Fruit fly (Drosophila melanogaster): Measurements from ENCODE around the gene okr.

Gene okr

DNA sequence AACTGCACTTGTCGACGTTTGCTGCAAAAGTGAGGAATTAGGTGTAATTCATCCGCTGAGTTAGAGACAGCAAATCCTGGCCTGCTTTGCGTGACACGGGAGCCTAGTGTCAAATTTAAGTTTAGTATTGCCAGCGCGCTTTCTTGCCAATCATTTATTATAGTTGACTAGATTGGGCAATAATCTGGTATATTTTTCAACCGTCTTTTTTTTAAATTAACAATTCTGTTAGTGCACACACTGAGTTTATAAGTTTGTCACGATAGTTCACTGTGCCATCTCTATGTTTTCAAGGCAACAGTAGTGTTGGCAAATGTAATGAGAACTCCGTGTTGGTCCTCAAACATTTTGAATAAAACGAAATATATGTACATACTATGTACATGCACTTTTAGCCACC lies 15.7 kb downstream of the okr start, which contains the start of the genes CG9641 and CG3165 (continued):
- TF ChIP-seq CG15011 (GFP tag; optimal IDR thresholded peaks at IDR 0.05) (no peak), fd96Cb (tag; optimal IDR thresholded peaks at IDR 0.05) (peak; percentile 74)

DNA sequence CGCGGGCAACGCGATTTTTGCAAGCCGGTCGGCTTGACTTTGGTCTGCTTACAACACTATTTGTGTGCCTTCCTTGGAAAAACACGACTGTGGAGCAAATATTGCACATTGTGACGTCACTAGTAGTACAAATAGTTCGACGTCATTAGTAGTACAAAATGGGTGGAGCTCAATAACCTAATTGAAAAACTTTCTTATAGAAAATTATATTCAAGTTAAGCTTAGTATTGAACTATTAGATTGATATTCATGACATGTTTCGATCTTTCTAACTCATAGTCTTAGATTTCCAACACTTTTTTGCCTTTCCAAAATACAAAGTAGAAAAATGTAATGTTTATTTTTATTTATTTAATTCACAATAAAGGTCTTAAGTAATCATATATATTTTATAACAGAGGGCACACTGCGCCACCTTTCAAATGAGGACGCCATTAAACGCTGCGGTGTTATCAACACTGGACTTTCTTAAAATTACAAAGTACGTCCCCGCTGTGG lies 20.1 kb downstream of the okr start, which contains the start of the genes Rrp1 and gammaTub23C:
Rrp1 (minus strand) TSS at position 70 of the 498 bp plus-strand sequence.
gammaTub23C (plus strand) TSS at position 453 of the 498 bp plus-strand sequence.
- peak; percentile 74 for TF ChIP-seq pum (GFP tag; optimal IDR thresholded peaks at IDR 0.05)
- TF ChIP-seq yki (optimal IDR thresholded peaks at IDR 0.05) = no peak
- TF ChIP-seq NfI (GFP tag; optimal IDR thresholded peaks at IDR 0.05) = peak; percentile 90
- TF ChIP-seq B-H1 (GFP tag; IDR thresholded peaks at IDR 0.05) = peak; percentile 82
- TF ChIP-seq CG34422 (GFP tag; IDR thresholded peaks at IDR 0.05) = peak; percentile 74; the same call in 2 of the 3 replicates
- peak; percentile 83 for TF ChIP-seq B-H2 (GFP tag; optimal IDR thresholded peaks at IDR 0.05)
- TF ChIP-seq chif (GFP tag; optimal IDR thresholded peaks at IDR 0.05) = peak; percentile 48 to 81
- peak; percentile 78 for TF ChIP-seq ase (GFP tag; IDR thresholded peaks at IDR 0.05)
- TF ChIP-seq crol (GFP tag; IDR thresholded peaks at IDR 0.05) = no peak
- TF ChIP-seq CG15479 (GFP tag; optimal IDR thresholded peaks at IDR 0.05) = peak; percentile 62
- peak; percentile 34 for TF ChIP-seq CG33213 (GFP tag; optimal IDR thresholded peaks at IDR 0.05)
- TF ChIP-seq pros (GFP tag; optimal IDR thresholded peaks at IDR 0.05) = peak; percentile 47
- peak; percentile 67 for TF ChIP-seq oc (tag; optimal IDR thresholded peaks at IDR 0.05)
- TF ChIP-seq insv (GFP tag; optimal IDR thresholded peaks at IDR 0.05) = peak in 1 of 2 experiments; percentile 74
- peak; percentile 55; the same call in 1 of the 2 replicates for TF ChIP-seq CG10959 (GFP tag; IDR thresholded peaks at IDR 0.05)
- TF ChIP-seq CG2129 (GFP tag; IDR thresholded peaks at IDR 0.05; ENCODE audit: partially characterized antibody) = no peak
- peak; percentile 94 for TF ChIP-seq CG2712 (tag; optimal IDR thresholded peaks at IDR 0.05)
- peak; percentile 77 for TF ChIP-seq pho (GFP tag; optimal IDR thresholded peaks at IDR 0.05)
- no peak for TF ChIP-seq sd (tag; optimal IDR thresholded peaks at IDR 0.05)
- no peak for TF ChIP-seq CG4360 (GFP tag; IDR thresholded peaks at IDR 0.05)
- TF ChIP-seq Meics (GFP tag; optimal IDR thresholded peaks at IDR 0.05) = peak; percentile 93
- peak; percentile 91 for TF ChIP-seq CG8924 (tag; optimal IDR thresholded peaks at IDR 0.05)
- peak; percentile 47; the same call in 1 of the 2 replicates for TF ChIP-seq ap (GFP tag; IDR thresholded peaks at IDR 0.05)
- TF ChIP-seq CG7556 (GFP tag; optimal IDR thresholded peaks at IDR 0.05) = peak; percentile 94
- peak; percentile 99 for TF ChIP-seq CG17361 (GFP tag; IDR thresholded peaks at IDR 0.05)
- TF ChIP-seq CG1603 (tag; optimal IDR thresholded peaks at IDR 0.05) = peak; percentile 34
- TF ChIP-seq zen2 (GFP tag; IDR thresholded peaks at IDR 0.05; ENCODE audit: partially characterized antibody) = no peak
- peak; percentile 43; the same call in 1 of the 2 replicates for TF ChIP-seq CG17328 (GFP tag; IDR thresholded peaks at IDR 0.05)
- peak; percentile 86 for TF ChIP-seq CG17385 (GFP tag; optimal IDR thresholded peaks at IDR 0.05)
- TF ChIP-seq otp (GFP tag; IDR thresholded peaks at IDR 0.05) = peak; percentile 46; the same call in 1 of the 3 replicates
- peak; percentile 83 for TF ChIP-seq Rfx (GFP tag; IDR thresholded peaks at IDR 0.05)
- peak; percentile 91 for TF ChIP-seq CG11504 (tag; optimal IDR thresholded peaks at IDR 0.05)
- TF ChIP-seq bbx (GFP tag; IDR thresholded peaks at IDR 0.05; ENCODE audit: partially characterized antibody) = no peak
- peak; percentile 80 for TF ChIP-seq Fer2 (tag; optimal IDR thresholded peaks at IDR 0.05)
- peak; percentile 87 for TF ChIP-seq CG4404 (GFP tag; IDR thresholded peaks at IDR 0.05)
- peak; percentile 41 for TF ChIP-seq TFAM (GFP tag; optimal IDR thresholded peaks at IDR 0.05)
- peak; percentile 67 for TF ChIP-seq CG3995 (GFP tag; optimal IDR thresholded peaks at IDR 0.05)
- peak; percentile 91 for TF ChIP-seq slbo (GFP tag; IDR thresholded peaks at IDR 0.05)
- no peak for TF ChIP-seq CG8478 (optimal IDR thresholded peaks at IDR 0.05)
- peak; percentile 49 to 78 for TF ChIP-seq tll (GFP tag; optimal IDR thresholded peaks at IDR 0.05)
- TF ChIP-seq CG16863 (GFP tag; optimal IDR thresholded peaks at IDR 0.05) = peak; percentile 44
- peak; percentile 96 for TF ChIP-seq phol (tag; optimal IDR thresholded peaks at IDR 0.05)
- no peak for TF ChIP-seq pita (GFP tag; optimal IDR thresholded peaks at IDR 0.05)
- TF ChIP-seq Sox102F (GFP tag; optimal IDR thresholded peaks at IDR 0.05) = peak; percentile 87
- peak in 1 of 2 experiments; percentile 71 for TF ChIP-seq Hr78 (GFP tag; optimal IDR thresholded peaks at IDR 0.05)
- TF ChIP-seq CG4617 (GFP tag; optimal IDR thresholded peaks at IDR 0.05; ENCODE audit: borderline replicate concordance) = peak; percentile 84
